Fruit fly (Drosophila melanogaster): ENCODE results near the gene heix.
A peak's percentile ranks its signal among the peaks of the same experiment; 100 is the strongest.

Gene heix

dm6 chr2L:16285692-16286359, 13.8 kb downstream of the heix start (continued):
- TF ChIP-seq Blimp-1 (GFP tag; optimal IDR thresholded peaks at IDR 0.05) (peak; percentile 71), CG3032 (tag; optimal IDR thresholded peaks at IDR 0.05) (peak; percentile 87), CG10631 (GFP tag; optimal IDR thresholded peaks at IDR 0.05) (peak; percentile 87), acj6 (GFP tag; optimal IDR thresholded peaks at IDR 0.05) (peak; percentile 88), CG34406 (GFP tag; optimal IDR thresholded peaks at IDR 0.05) (peak; percentile 86), Met (GFP tag; optimal IDR thresholded peaks at IDR 0.05) (peak; percentile 92), CG11902 (GFP tag; optimal IDR thresholded peaks at IDR 0.05) (peak; percentile 89), CG10669 (GFP tag; optimal IDR thresholded peaks at IDR 0.05) (peak; percentile 87), CG8119 (GFP tag; IDR thresholded peaks at IDR 0.05) (no peak), cyc (GFP tag; optimal IDR thresholded peaks at IDR 0.05) (peak; percentile 92), topi (GFP tag; optimal IDR thresholded peaks at IDR 0.05) (peak; percentile 92), Sox102F (GFP tag; optimal IDR thresholded peaks at IDR 0.05) (peak; percentile 93), lz (GFP tag; optimal IDR thresholded peaks at IDR 0.05) (peak; percentile 90), Hr39 (GFP tag; optimal IDR thresholded peaks at IDR 0.05) (peak; percentile 94), dsx (GFP tag; optimal IDR thresholded peaks at IDR 0.05; ENCODE audit: poor library complexity, severe bottlenecking) (peak; percentile 75), CG3919 (GFP tag; optimal IDR thresholded peaks at IDR 0.05) (peak; percentile 88), Lpt (GFP tag; optimal IDR thresholded peaks at IDR 0.05) (peak; percentile 74), net (GFP tag; optimal IDR thresholded peaks at IDR 0.05) (peak; percentile 86), Eip93F (GFP tag; optimal IDR thresholded peaks at IDR 0.05) (peak; percentile 82), fd85E (GFP tag; optimal IDR thresholded peaks at IDR 0.05) (no peak), OdsH (GFP tag; optimal IDR thresholded peaks at IDR 0.05) (peak; percentile 91)

dm6 chr2L:16284306-16285299, 15.1 kb downstream of the heix start:
- TF ChIP-seq achi (GFP tag; optimal IDR thresholded peaks at IDR 0.05) (peak; percentile 66), Eip78C (GFP tag) (peak; percentile 90), CG11294 (GFP tag; IDR thresholded peaks at IDR 0.05) (no peak), CG34406 (GFP tag; optimal IDR thresholded peaks at IDR 0.05) (peak; percentile 61), spab (GFP tag; optimal IDR thresholded peaks at IDR 0.05) (peak; percentile 46), CG11902 (GFP tag; optimal IDR thresholded peaks at IDR 0.05) (peak; percentile 3), Lpt (GFP tag; optimal IDR thresholded peaks at IDR 0.05) (peak; percentile 45), OdsH (GFP tag; optimal IDR thresholded peaks at IDR 0.05) (peak; percentile 76), CG16779 (tag; optimal IDR thresholded peaks at IDR 0.05) (peak; percentile 68), Met (GFP tag; optimal IDR thresholded peaks at IDR 0.05) (peak; percentile 67), dsx (GFP tag; optimal IDR thresholded peaks at IDR 0.05; ENCODE audit: poor library complexity, severe bottlenecking) (peak; percentile 65), acj6 (GFP tag; optimal IDR thresholded peaks at IDR 0.05) (peak; percentile 80), Hr39 (GFP tag; optimal IDR thresholded peaks at IDR 0.05) (peak; percentile 74), fd85E (GFP tag; optimal IDR thresholded peaks at IDR 0.05) (peak; percentile 67), CG10669 (GFP tag; optimal IDR thresholded peaks at IDR 0.05) (peak; percentile 29), vri (GFP tag; optimal IDR thresholded peaks at IDR 0.05) (peak; percentile 85), Ets96B (tag; optimal IDR thresholded peaks at IDR 0.05) (peak; percentile 54), Ets21C (GFP tag; optimal IDR thresholded peaks at IDR 0.05) (peak; percentile 49), Eip93F (GFP tag; optimal IDR thresholded peaks at IDR 0.05) (peak; percentile 6), CG4318 (GFP tag; optimal IDR thresholded peaks at IDR 0.05) (peak; percentile 26), Eip75B (GFP tag; optimal IDR thresholded peaks at IDR 0.05) (peak; percentile 58), Smox (GFP tag; optimal IDR thresholded peaks at IDR 0.05) (peak; percentile 75), esn (GFP tag; optimal IDR thresholded peaks at IDR 0.05) (peak; percentile 74), CG6163 (GFP tag; IDR thresholded peaks at IDR 0.05) (no peak), CG1621 (tag; optimal IDR thresholded peaks at IDR 0.05) (peak; percentile 28), CG10631 (GFP tag; optimal IDR thresholded peaks at IDR 0.05) (peak; percentile 56), ss (GFP tag; optimal IDR thresholded peaks at IDR 0.05) (peak in 1 of 2 experiments; percentile 69), CG31627 (GFP tag; optimal IDR thresholded peaks at IDR 0.05) (peak; percentile 68), fd59A (GFP tag; optimal IDR thresholded peaks at IDR 0.05) (peak; percentile 11), Hr38 (GFP tag; optimal IDR thresholded peaks at IDR 0.05) (no peak), CG15336 (GFP tag; IDR thresholded peaks at IDR 0.05) (no peak), Gug (GFP tag; IDR thresholded peaks at IDR 0.05) (no peak), CG6276 (GFP tag; optimal IDR thresholded peaks at IDR 0.05) (peak; percentile 58), Blimp-1 (GFP tag; optimal IDR thresholded peaks at IDR 0.05) (peak; percentile 53), Sox102F (GFP tag; optimal IDR thresholded peaks at IDR 0.05) (peak; percentile 75), CG32006 (GFP tag; optimal IDR thresholded peaks at IDR 0.05) (peak; percentile 64), CG6854 (GFP tag; optimal IDR thresholded peaks at IDR 0.05) (peak; percentile 84)

All from whole organism, prepupa.